Fruit fly (Drosophila melanogaster) whole organism: ENCODE results near the gene Eip63E.

Experiments
- CG8478 ChIP-seq: fragments of >200 bp; optimal IDR thresholded peaks from 2 replicates; lab custom pipeline; 2018; ENCODE audit warnings: inconsistent platforms
- Dll ChIP-seq: fragments of >200 bp; optimal IDR thresholded peaks from 2 replicates; lab custom pipeline; 2017
- pan ChIP-seq: fragments of >200 bp; optimal IDR thresholded peaks from 2 replicates; lab custom pipeline; 2017
- psq ChIP-seq: fragments of >200 bp; optimal IDR thresholded peaks from 2 replicates; lab custom pipeline; 2017
- usp ChIP-seq: fragments of >200 bp; optimal IDR thresholded peaks from 2 replicates; lab custom pipeline; 2017; ENCODE audit warnings: missing biosample characterization, missing genetic modification characterization, mixed read lengths

dm6 chr3L:3570617-3571016, 55.1 kb downstream of the Eip63E start:
- TF ChIP-seq psq (lab: Kevin White, UChicago) (no peak), CG8478 (no peak), pan (no peak), Dll (lab: Kevin White, UChicago) (no peak), usp (no peak)
